Worm (Caenorhabditis elegans): ENCODE results near the gene lsy-2.

lsy-2 gene

DNA sequence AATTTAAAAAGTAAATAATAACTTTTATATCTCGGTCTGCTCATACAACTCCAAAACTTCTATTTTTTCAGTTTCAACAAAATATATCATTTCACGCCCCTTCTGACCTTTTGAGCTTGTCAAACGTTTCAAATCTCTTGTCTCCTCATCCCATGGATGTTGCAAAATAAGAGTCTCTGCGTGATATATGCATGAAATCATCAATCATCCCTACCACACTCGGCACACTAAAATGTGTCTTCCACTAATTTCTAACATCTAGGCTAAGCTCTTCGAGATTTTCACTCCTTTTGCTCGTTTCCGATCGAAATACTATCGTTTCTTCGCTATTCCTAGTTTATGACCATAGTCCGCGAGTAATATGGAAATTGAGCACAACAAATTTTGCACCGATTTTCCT is 9.5 kb downstream of the lsy-2 start:
- no peak for TF ChIP-seq him-1 (tag; optimal IDR thresholded peaks at IDR 0.05)
- no peak for TF ChIP-seq W03F9.2 (tag; optimal IDR thresholded peaks at IDR 0.05)
- no peak for TF ChIP-seq dao-5 (tag; optimal IDR thresholded peaks at IDR 0.05)

- no peak for TF ChIP-seq him-1 (tag; optimal IDR thresholded peaks at IDR 0.05)
- no peak for TF ChIP-seq W03F9.2 (tag; optimal IDR thresholded peaks at IDR 0.05)
- no peak for TF ChIP-seq dao-5 (tag; optimal IDR thresholded peaks at IDR 0.05)
Observed at ce11 chrX:2105310-2105709, 15.8 kb downstream of the lsy-2 start, which contains the start of gene F53B1.3. Gene F53B1.3 (plus strand): TSS chrX:2105610.

ce11 chrX:2107414-2107813 is 17.9 kb downstream of the lsy-2 start:
- TF ChIP-seq him-1 (tag; optimal IDR thresholded peaks at IDR 0.05) (no peak), W03F9.2 (tag; optimal IDR thresholded peaks at IDR 0.05) (no peak), dao-5 (tag; optimal IDR thresholded peaks at IDR 0.05) (no peak)

DNA sequence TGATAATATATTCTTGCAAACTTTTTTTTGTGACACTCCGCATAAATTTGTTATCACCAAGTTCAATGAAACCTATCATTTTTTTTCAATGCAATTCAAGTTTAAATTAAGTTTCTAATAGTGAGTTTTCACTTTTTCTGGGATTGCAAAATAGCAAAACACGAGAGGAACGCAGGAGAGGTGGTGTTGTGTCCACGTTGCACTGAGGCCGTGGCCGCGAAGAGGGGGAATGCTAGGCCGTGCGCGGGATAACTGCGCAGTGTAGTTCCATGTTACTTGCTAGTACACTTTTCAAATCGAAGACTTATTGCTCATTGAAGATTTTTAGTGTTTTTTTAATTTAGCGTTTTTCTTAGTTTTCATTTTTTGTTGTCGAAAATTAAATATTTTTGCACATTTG is 18.7 kb downstream of the lsy-2 start:
- TF ChIP-seq dao-5 (tag; optimal IDR thresholded peaks at IDR 0.05) (no peak), him-1 (tag; optimal IDR thresholded peaks at IDR 0.05) (no peak), W03F9.2 (tag; optimal IDR thresholded peaks at IDR 0.05) (no peak)

ce11 chrX:2108682-2109081 is 19.2 kb downstream of the lsy-2 start, which contains the start of gene F53B1.2:
Gene F53B1.2 (plus strand): TSS chrX:2108982.
- TF ChIP-seq W03F9.2 (tag; optimal IDR thresholded peaks at IDR 0.05) (no peak), him-1 (tag; optimal IDR thresholded peaks at IDR 0.05) (no peak), dao-5 (tag; optimal IDR thresholded peaks at IDR 0.05) (no peak)

- no peak for TF ChIP-seq him-1 (tag; optimal IDR thresholded peaks at IDR 0.05)
- TF ChIP-seq dao-5 (tag; optimal IDR thresholded peaks at IDR 0.05) = no peak
- no peak for TF ChIP-seq W03F9.2 (tag; optimal IDR thresholded peaks at IDR 0.05)
Observed at ce11 chrX:2110603-2111327, 21.3 kb downstream of the lsy-2 start.

DNA sequence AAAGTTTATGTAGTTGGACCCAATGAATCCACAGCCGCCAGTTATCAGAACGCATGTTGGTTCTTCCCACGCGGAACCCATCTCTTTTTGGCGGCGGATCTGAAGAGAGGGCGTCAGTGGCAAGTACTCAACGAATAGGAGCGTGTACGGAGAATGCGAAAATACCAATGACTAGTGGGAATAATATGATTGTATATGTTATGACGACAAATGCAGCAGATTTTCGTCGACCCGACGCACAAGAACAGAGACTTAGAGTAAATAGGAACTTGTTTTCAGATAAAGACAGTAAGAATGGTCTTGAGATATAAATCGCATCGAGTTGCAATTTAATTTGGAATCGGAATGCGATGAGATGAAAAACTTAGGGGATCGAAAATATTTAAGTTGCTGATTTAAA is 23.5 kb downstream of the lsy-2 start, which contains the start of gene bus-5:
TSS of gene bus-5 (minus strand) at position 101 of the 400 bp plus-strand sequence.
- TF ChIP-seq dao-5 (tag; optimal IDR thresholded peaks at IDR 0.05) = no peak
- no peak for TF ChIP-seq him-1 (tag; optimal IDR thresholded peaks at IDR 0.05)
- no peak for TF ChIP-seq W03F9.2 (tag; optimal IDR thresholded peaks at IDR 0.05)

DNA sequence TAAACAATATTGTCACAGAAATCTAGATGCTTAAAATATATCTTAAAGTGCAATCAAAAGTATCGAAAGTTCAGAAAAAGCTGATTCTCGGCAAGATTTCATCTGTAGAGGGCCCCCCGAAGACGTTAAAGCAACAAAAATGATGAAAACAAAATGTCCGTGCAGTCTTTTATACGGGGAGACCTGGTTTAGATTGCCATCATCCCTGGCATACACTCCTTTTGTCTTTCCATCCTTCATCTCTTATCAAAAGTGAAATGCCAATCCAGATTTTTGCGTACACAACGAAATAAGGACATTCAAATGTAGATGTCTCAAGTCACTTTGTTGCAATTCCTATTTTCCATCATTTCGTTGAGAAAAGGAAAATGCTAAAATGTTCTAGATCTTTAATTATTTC is 24.7 kb downstream of the lsy-2 start:
- TF ChIP-seq dao-5 (tag; optimal IDR thresholded peaks at IDR 0.05) (no peak), W03F9.2 (tag; optimal IDR thresholded peaks at IDR 0.05) (no peak), him-1 (tag; optimal IDR thresholded peaks at IDR 0.05) (no peak)

DNA sequence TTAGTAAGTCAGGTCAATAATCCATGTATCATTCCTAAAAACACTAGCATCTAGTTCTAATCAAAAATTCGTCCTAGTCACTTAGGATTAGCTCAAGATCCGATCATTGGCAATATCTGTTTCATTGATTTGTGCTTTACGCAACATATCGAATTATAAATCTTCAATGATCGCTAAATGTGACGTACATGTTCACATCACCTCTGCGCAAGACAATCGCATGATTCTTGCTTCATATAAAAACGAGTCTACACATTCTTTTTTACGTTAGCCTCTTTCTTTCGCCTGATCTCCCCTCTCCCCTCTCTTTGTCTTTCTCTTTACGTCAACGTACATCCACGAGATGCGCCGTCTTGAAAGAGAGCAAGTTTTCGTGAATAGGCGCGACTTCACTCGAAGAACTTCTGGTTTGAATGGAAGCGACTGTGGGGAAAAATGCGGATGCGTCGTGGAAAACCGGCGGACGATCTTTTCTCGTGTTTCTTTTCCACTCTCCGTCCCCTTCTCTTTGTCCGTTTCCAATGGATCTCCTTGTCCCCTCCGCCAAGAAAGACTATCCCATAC is 26.9 kb downstream of the lsy-2 start:
- no peak for TF ChIP-seq dao-5 (tag; optimal IDR thresholded peaks at IDR 0.05)
- TF ChIP-seq him-1 (tag; optimal IDR thresholded peaks at IDR 0.05) = no peak
- no peak for TF ChIP-seq W03F9.2 (tag; optimal IDR thresholded peaks at IDR 0.05)

- TF ChIP-seq him-1 (tag; optimal IDR thresholded peaks at IDR 0.05) (no peak), W03F9.2 (tag; optimal IDR thresholded peaks at IDR 0.05) (no peak), dao-5 (tag; optimal IDR thresholded peaks at IDR 0.05) (no peak)
Observed at ce11 chrX:2118162-2118561, 28.7 kb downstream of the lsy-2 start, which contains the start of gene swip-10. Gene swip-10 (minus strand): TSS chrX:2118262.

DNA sequence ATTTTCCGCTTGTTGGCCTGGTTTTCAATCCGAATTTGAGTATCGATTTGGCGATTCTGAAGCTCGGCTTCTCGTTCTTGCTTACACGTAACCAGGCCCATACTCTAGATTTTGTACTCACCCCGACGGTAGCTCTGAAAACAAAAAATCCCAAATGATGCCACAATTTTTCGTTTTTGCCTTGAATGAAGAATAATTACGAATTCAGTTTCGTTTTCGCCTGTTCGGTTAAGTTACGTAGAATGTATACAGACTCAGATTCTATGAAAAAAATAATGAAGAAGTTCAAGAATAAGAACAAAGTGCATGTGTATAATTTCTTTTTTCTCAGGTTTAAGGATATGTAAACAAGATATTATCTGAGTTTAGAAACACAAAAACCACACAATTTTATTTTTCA is 31.5 kb downstream of the lsy-2 start, which contains the start of gene gpa-5:
TSS of gene gpa-5 (minus strand) at position 101 of the 400 bp plus-strand sequence.
- no peak for TF ChIP-seq him-1 (tag; optimal IDR thresholded peaks at IDR 0.05)
- no peak for TF ChIP-seq dao-5 (tag; optimal IDR thresholded peaks at IDR 0.05)
- no peak for TF ChIP-seq W03F9.2 (tag; optimal IDR thresholded peaks at IDR 0.05)

DNA sequence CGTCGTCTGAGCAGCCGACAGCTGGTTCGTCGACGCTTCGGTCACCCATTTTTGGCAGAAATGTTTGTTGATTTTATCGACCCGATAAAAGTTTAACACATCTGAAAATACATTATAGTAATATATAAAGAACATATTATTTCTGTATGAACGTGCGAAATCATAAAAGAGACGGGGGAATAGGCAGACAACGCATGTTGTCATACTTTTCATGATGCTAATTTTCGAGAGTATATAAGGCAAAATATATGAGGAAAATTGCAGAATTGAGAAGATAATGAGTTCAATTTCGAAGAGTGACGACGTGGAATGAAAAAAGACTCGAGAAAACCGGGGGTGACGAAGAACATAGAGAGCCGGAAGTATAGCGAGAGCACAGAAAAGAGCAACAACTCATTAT is 40.6 kb downstream of the lsy-2 start, which contains the start of gene F53B1.8:
TSS of gene F53B1.8 (minus strand) at position 101 of the 400 bp plus-strand sequence.
- no peak for TF ChIP-seq dao-5 (tag; optimal IDR thresholded peaks at IDR 0.05)
- TF ChIP-seq him-1 (tag; optimal IDR thresholded peaks at IDR 0.05) = no peak
- no peak for TF ChIP-seq W03F9.2 (tag; optimal IDR thresholded peaks at IDR 0.05)

- TF ChIP-seq him-1 (tag; optimal IDR thresholded peaks at IDR 0.05) (peak; percentile 10), dao-5 (tag; optimal IDR thresholded peaks at IDR 0.05) (no peak)
Observed at ce11 chrX:2131650-2132049, 42.1 kb downstream of the lsy-2 start, which contains the start of gene F53B1.9. Gene F53B1.9 (minus strand): TSS chrX:2131844.

DNA sequence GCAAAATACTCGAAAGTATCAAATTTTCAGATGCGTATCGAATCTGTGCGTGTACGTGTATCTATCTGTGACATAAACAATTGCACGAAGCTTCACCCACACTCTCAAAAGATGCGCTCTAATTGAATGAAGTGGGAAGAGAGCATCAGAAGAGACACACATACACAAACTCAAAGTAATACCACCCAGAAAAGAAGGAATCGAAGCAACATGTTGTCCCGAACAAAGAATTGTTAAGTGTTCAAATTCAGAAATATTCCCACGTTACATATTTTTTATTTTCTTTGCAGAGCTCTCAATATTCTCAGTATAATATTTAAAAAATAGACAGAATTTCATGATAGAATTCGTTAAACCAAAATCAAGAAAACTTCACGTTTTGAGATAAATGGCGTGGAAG is 47.4 kb downstream of the lsy-2 start:
- TF ChIP-seq W03F9.2 (tag; optimal IDR thresholded peaks at IDR 0.05) = no peak
- TF ChIP-seq him-1 (tag; optimal IDR thresholded peaks at IDR 0.05) = no peak
- TF ChIP-seq dao-5 (tag; optimal IDR thresholded peaks at IDR 0.05) = no peak
